1 fruit fly cellular context compared by ENCODE assay signal in the genomic region with DNA sequence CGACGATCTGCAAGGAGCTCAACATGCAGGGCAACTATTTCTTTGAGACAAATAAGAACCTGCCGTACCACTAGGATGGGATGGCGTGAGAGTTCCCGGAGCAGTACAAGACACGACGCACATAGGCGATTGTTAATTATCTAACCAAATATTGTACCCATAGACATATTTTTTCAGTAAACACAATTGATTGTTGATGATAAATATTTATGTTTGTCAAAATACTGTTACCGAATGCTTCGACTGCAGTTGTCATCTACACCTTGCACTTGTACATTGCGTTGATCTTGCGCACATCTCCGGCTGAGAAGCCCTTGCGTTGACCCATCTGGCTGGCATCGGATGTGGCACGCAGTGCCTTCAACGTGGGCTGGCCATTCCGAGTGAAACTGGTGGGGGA.
TF ChIP-seq lines count a peak whose summit lies in the region.

No protein-coding gene starts in this region.

TF ChIP-seq in whole organism, embryonic, 481 proteins besides CTCF, POLR2A, EP300 and RAD21 (continued from another document and continues in another):
- TF ChIP-seq nmo (GFP tag; optimal IDR thresholded peaks at IDR 0.05; lab: Kevin White, UChicago) = no peak
- peak; percentile 79 for TF ChIP-seq Asciz (GFP tag; optimal IDR thresholded peaks at IDR 0.05; lab: Kevin White, UChicago)
- TF ChIP-seq CG18262 (tag; optimal IDR thresholded peaks at IDR 0.05; lab: Kevin White, UChicago) = peak; percentile 50
- no peak for TF ChIP-seq CG12236 (GFP tag; optimal IDR thresholded peaks at IDR 0.05; lab: Kevin White, UChicago)
- TF ChIP-seq Hr3 (GFP tag; optimal IDR thresholded peaks at IDR 0.05; lab: Kevin White, UChicago) = no peak
- no peak for TF ChIP-seq hb (GFP tag; IDR thresholded peaks at IDR 0.05; lab: Robert Waterston, UW; ENCODE audit: partially characterized antibody)
- TF ChIP-seq Fer1 (GFP tag; optimal IDR thresholded peaks at IDR 0.05; lab: Kevin White, UChicago) = no peak
- peak; percentile 83 for TF ChIP-seq CG33557 (GFP tag; optimal IDR thresholded peaks at IDR 0.05; lab: Kevin White, UChicago)
- no peak for TF ChIP-seq CG6689 (GFP tag; IDR thresholded peaks at IDR 0.05; lab: Robert Waterston, UW)
- TF ChIP-seq ab (GFP tag; optimal IDR thresholded peaks at IDR 0.05; lab: Kevin White, UChicago) = no peak
- no peak for TF ChIP-seq C15 (GFP tag; IDR thresholded peaks at IDR 0.05; lab: Robert Waterston, UW)
- TF ChIP-seq Sry-δ (GFP tag; optimal IDR thresholded peaks at IDR 0.05; lab: Kevin White, UChicago) = no peak
- TF ChIP-seq Fer3 (tag; optimal IDR thresholded peaks at IDR 0.05; lab: Kevin White, UChicago) = no peak
- no peak for TF ChIP-seq az2 (GFP tag; optimal IDR thresholded peaks at IDR 0.05; lab: Kevin White, UChicago)
- no peak for TF ChIP-seq Sin3A (optimal IDR thresholded peaks at IDR 0.05; lab: Kevin White, UChicago)
- 0 out of 3 replicates have a peak, but pooled peaks have one; percentile 18 for TF ChIP-seq CG11456 (GFP tag; IDR thresholded peaks at IDR 0.05; lab: Robert Waterston, UW)
- no peak for TF ChIP-seq gce (GFP tag; IDR thresholded peaks at IDR 0.05; lab: Robert Waterston, UW)
- TF ChIP-seq Gsc (GFP tag; IDR thresholded peaks at IDR 0.05; lab: Robert Waterston, UW) = no peak
- no peak for TF ChIP-seq CG31388 (GFP tag; optimal IDR thresholded peaks at IDR 0.05; lab: Kevin White, UChicago)
- TF ChIP-seq dmrt11E (tag; optimal IDR thresholded peaks at IDR 0.05; lab: Kevin White, UChicago) = peak; percentile 66
- no peak for TF ChIP-seq Ravus (GFP tag; IDR thresholded peaks at IDR 0.05; lab: Robert Waterston, UW)
- peak; percentile 11 for TF ChIP-seq dmrt99B (tag; optimal IDR thresholded peaks at IDR 0.05; lab: Kevin White, UChicago)
- TF ChIP-seq CG3065 (GFP tag; optimal IDR thresholded peaks at IDR 0.05; lab: Kevin White, UChicago) = no peak
- TF ChIP-seq Ets65A (GFP tag; lab: Kevin White, UChicago) = peak; percentile 61
- TF ChIP-seq kah (GFP tag; optimal IDR thresholded peaks at IDR 0.05; lab: Kevin White, UChicago) = no peak
- no peak for TF ChIP-seq CG9932 (GFP tag; IDR thresholded peaks at IDR 0.05; lab: Robert Waterston, UW)
- TF ChIP-seq Dfd (GFP tag; optimal IDR thresholded peaks at IDR 0.05; lab: Kevin White, UChicago) = no peak
- no peak for TF ChIP-seq esg (GFP tag; conservative IDR thresholded peaks at IDR 0.05; lab: Robert Waterston, UW)
- no peak for TF ChIP-seq dati (GFP tag; IDR thresholded peaks at IDR 0.05; lab: Robert Waterston, UW)
- no peak for TF ChIP-seq pita (GFP tag; optimal IDR thresholded peaks at IDR 0.05; lab: Kevin White, UChicago)
- TF ChIP-seq CG4282 (GFP tag; optimal IDR thresholded peaks at IDR 0.05; lab: Kevin White, UChicago) = no peak
- TF ChIP-seq Aef1 (GFP tag; IDR thresholded peaks at IDR 0.05; lab: Robert Waterston, UW) = no peak
- TF ChIP-seq CG4424 (GFP tag; optimal IDR thresholded peaks at IDR 0.05; lab: Kevin White, UChicago) = no peak
- no peak for TF ChIP-seq CG15269 (tag; optimal IDR thresholded peaks at IDR 0.05; lab: Kevin White, UChicago)
- no peak for TF ChIP-seq dm (GFP tag; optimal IDR thresholded peaks at IDR 0.05; lab: Kevin White, UChicago)
- no peak for TF ChIP-seq h (optimal IDR thresholded peaks at IDR 0.05; lab: Kevin White, UChicago)
- peak; percentile 58 for TF ChIP-seq CG15696 (tag; optimal IDR thresholded peaks at IDR 0.05; lab: Kevin White, UChicago)
- TF ChIP-seq Hr51 (GFP tag; optimal IDR thresholded peaks at IDR 0.05; lab: Kevin White, UChicago) = no peak
- peak; percentile 72 for TF ChIP-seq CG6813 (GFP tag; optimal IDR thresholded peaks at IDR 0.05; lab: Kevin White, UChicago)
- TF ChIP-seq CG7745 (tag; optimal IDR thresholded peaks at IDR 0.05; lab: Kevin White, UChicago) = peak; percentile 56
- TF ChIP-seq Antp (GFP tag; optimal IDR thresholded peaks at IDR 0.05; lab: Kevin White, UChicago) = no peak
- no peak for TF ChIP-seq CG14050 (GFP tag; IDR thresholded peaks at IDR 0.05; lab: Robert Waterston, UW)
- peak; percentile 53 for TF ChIP-seq CG1529 (GFP tag; optimal IDR thresholded peaks at IDR 0.05; lab: Kevin White, UChicago)
- TF ChIP-seq Pdp1 (GFP tag; optimal IDR thresholded peaks at IDR 0.05; lab: Kevin White, UChicago) = peak in 1 of 2 experiments; percentile 5
- no peak for TF ChIP-seq CG8765 (GFP tag; IDR thresholded peaks at IDR 0.05; lab: Robert Waterston, UW)
- no peak for TF ChIP-seq ci (GFP tag; IDR thresholded peaks at IDR 0.05; lab: Robert Waterston, UW)
- TF ChIP-seq sens (GFP tag; lab: Kevin White, UChicago) = no peak
- TF ChIP-seq CG3995 (GFP tag; optimal IDR thresholded peaks at IDR 0.05; lab: Kevin White, UChicago) = no peak
- TF ChIP-seq PHDP (tag; optimal IDR thresholded peaks at IDR 0.05; lab: Kevin White, UChicago) = peak; percentile 50
- TF ChIP-seq gem (tag; optimal IDR thresholded peaks at IDR 0.05; lab: Kevin White, UChicago) = peak; percentile 38
- no peak for TF ChIP-seq Fer2 (tag; optimal IDR thresholded peaks at IDR 0.05; lab: Kevin White, UChicago)
- no peak for TF ChIP-seq Myb (GFP tag; optimal IDR thresholded peaks at IDR 0.05; lab: Kevin White, UChicago)
- no peak for TF ChIP-seq Lpt (GFP tag; optimal IDR thresholded peaks at IDR 0.05; lab: Kevin White, UChicago)
- no peak for TF ChIP-seq CG32532 (GFP tag; IDR thresholded peaks at IDR 0.05; lab: Robert Waterston, UW)
- no peak for TF ChIP-seq CG6272 (GFP tag; IDR thresholded peaks at IDR 0.05; lab: Robert Waterston, UW)
- TF ChIP-seq CG8089 (GFP tag; optimal IDR thresholded peaks at IDR 0.05; lab: Kevin White, UChicago) = peak; percentile 15
- no peak for TF ChIP-seq zen2 (GFP tag; IDR thresholded peaks at IDR 0.05; lab: Robert Waterston, UW; ENCODE audit: partially characterized antibody)
- no peak for TF ChIP-seq gro (GFP tag; optimal IDR thresholded peaks at IDR 0.05; lab: Kevin White, UChicago)
- TF ChIP-seq CG8359 (GFP tag; optimal IDR thresholded peaks at IDR 0.05; lab: Kevin White, UChicago; ENCODE audit: borderline replicate concordance) = peak; percentile 60
- no peak for TF ChIP-seq Rfx (GFP tag; IDR thresholded peaks at IDR 0.05; lab: Robert Waterston, UW)
- TF ChIP-seq lov (optimal IDR thresholded peaks at IDR 0.05; lab: Kevin White, UChicago) = no peak
- no peak for TF ChIP-seq lov (GFP tag; IDR thresholded peaks at IDR 0.05; lab: Robert Waterston, UW)
- no peak for TF ChIP-seq cas (GFP tag; IDR thresholded peaks at IDR 0.05; lab: Robert Waterston, UW)
- TF ChIP-seq bsh (GFP tag; optimal IDR thresholded peaks at IDR 0.05; lab: Kevin White, UChicago) = peak in 1 of 2 experiments; percentile 84
- no peak for TF ChIP-seq CG11085 (GFP tag; IDR thresholded peaks at IDR 0.05; lab: Robert Waterston, UW)
- TF ChIP-seq hbn (GFP tag; IDR thresholded peaks at IDR 0.05; lab: Robert Waterston, UW; ENCODE audit: partially characterized antibody) = no peak
- no peak for TF ChIP-seq dysf (GFP tag; IDR thresholded peaks at IDR 0.05; lab: Robert Waterston, UW)
- no peak for TF ChIP-seq cad (GFP tag; optimal IDR thresholded peaks at IDR 0.05; lab: Kevin White, UChicago)
- TF ChIP-seq pros (GFP tag; optimal IDR thresholded peaks at IDR 0.05; lab: Kevin White, UChicago) = no peak
- TF ChIP-seq CG7928 (GFP tag; optimal IDR thresholded peaks at IDR 0.05; lab: Kevin White, UChicago) = no peak
- no peak for TF ChIP-seq aop (GFP tag; IDR thresholded peaks at IDR 0.05; lab: Robert Waterston, UW)
- TF ChIP-seq D19A (tag; optimal IDR thresholded peaks at IDR 0.05; lab: Kevin White, UChicago) = peak; percentile 8
- TF ChIP-seq CG12299 (tag; optimal IDR thresholded peaks at IDR 0.05; lab: Kevin White, UChicago) = no peak
- TF ChIP-seq CG1832 (GFP tag; optimal IDR thresholded peaks at IDR 0.05; lab: Kevin White, UChicago) = no peak
- TF ChIP-seq Hmx (GFP tag; optimal IDR thresholded peaks at IDR 0.05; lab: Kevin White, UChicago) = no peak
- no peak for TF ChIP-seq Ada2b (GFP tag; IDR thresholded peaks at IDR 0.05; lab: Robert Waterston, UW)
- TF ChIP-seq CG7357 (GFP tag; IDR thresholded peaks at IDR 0.05; lab: Robert Waterston, UW) = no peak
- TF ChIP-seq sob (GFP tag; IDR thresholded peaks at IDR 0.05; lab: Robert Waterston, UW) = no peak
- no peak for TF ChIP-seq en (GFP tag; optimal IDR thresholded peaks at IDR 0.05; lab: Kevin White, UChicago)
- TF ChIP-seq CG1024 (GFP tag; IDR thresholded peaks at IDR 0.05; lab: Robert Waterston, UW) = no peak
- peak; percentile 50 for TF ChIP-seq unpg (GFP tag; optimal IDR thresholded peaks at IDR 0.05; lab: Kevin White, UChicago)
- no peak for TF ChIP-seq HLH54F (GFP tag; optimal IDR thresholded peaks at IDR 0.05; lab: Kevin White, UChicago)
- TF ChIP-seq CG13296 (GFP tag; optimal IDR thresholded peaks at IDR 0.05; lab: Kevin White, UChicago) = no peak
- peak; percentile 24 for TF ChIP-seq CG17829 (tag; optimal IDR thresholded peaks at IDR 0.05; lab: Kevin White, UChicago)
- TF ChIP-seq CG2116 (GFP tag; optimal IDR thresholded peaks at IDR 0.05; lab: Kevin White, UChicago) = no peak
- TF ChIP-seq CG10366 (GFP tag; IDR thresholded peaks at IDR 0.05; lab: Robert Waterston, UW) = no peak
- no peak for TF ChIP-seq CG3726 (GFP tag; IDR thresholded peaks at IDR 0.05; lab: Robert Waterston, UW)
- no peak for TF ChIP-seq grn (GFP tag; optimal IDR thresholded peaks at IDR 0.05; lab: Kevin White, UChicago)
- TF ChIP-seq fd64A (GFP tag; optimal IDR thresholded peaks at IDR 0.05; lab: Kevin White, UChicago) = peak; percentile 87
- no peak for TF ChIP-seq HHEX (GFP tag; optimal IDR thresholded peaks at IDR 0.05; lab: Kevin White, UChicago)
- TF ChIP-seq CG43689 (GFP tag; IDR thresholded peaks at IDR 0.05; lab: Robert Waterston, UW) = no peak
- no peak for TF ChIP-seq fd3F (GFP tag; optimal IDR thresholded peaks at IDR 0.05; lab: Kevin White, UChicago)
- TF ChIP-seq kay (GFP tag; optimal IDR thresholded peaks at IDR 0.05; lab: Kevin White, UChicago) = no peak
- TF ChIP-seq TFAM (GFP tag; optimal IDR thresholded peaks at IDR 0.05; lab: Kevin White, UChicago) = no peak
- TF ChIP-seq prd (optimal IDR thresholded peaks at IDR 0.05; lab: Kevin White, UChicago) = no peak
- TF ChIP-seq prd (GFP tag; IDR thresholded peaks at IDR 0.05; lab: Robert Waterston, UW) = no peak
- no peak for TF ChIP-seq mam (GFP tag; optimal IDR thresholded peaks at IDR 0.05; lab: Kevin White, UChicago)
- no peak for TF ChIP-seq CG9609 (GFP tag; optimal IDR thresholded peaks at IDR 0.05; lab: Kevin White, UChicago)
- TF ChIP-seq org-1 (GFP tag; optimal IDR thresholded peaks at IDR 0.05; lab: Kevin White, UChicago) = peak; percentile 14
- TF ChIP-seq Gug (GFP tag; IDR thresholded peaks at IDR 0.05; lab: Robert Waterston, UW) = no peak
- TF ChIP-seq yki (optimal IDR thresholded peaks at IDR 0.05; lab: Kevin White, UChicago) = no peak
- TF ChIP-seq Doc2 (GFP tag; IDR thresholded peaks at IDR 0.05; lab: Robert Waterston, UW) = no peak
- no peak for TF ChIP-seq CG12659 (GFP tag; optimal IDR thresholded peaks at IDR 0.05; lab: Kevin White, UChicago)
- no peak for TF ChIP-seq her (GFP tag; optimal IDR thresholded peaks at IDR 0.05; lab: Kevin White, UChicago)
- TF ChIP-seq gfzf (GFP tag; optimal IDR thresholded peaks at IDR 0.05; lab: Kevin White, UChicago) = no peak
- TF ChIP-seq pho (GFP tag; optimal IDR thresholded peaks at IDR 0.05; lab: Kevin White, UChicago) = no peak
- TF ChIP-seq CG12769 (tag; optimal IDR thresholded peaks at IDR 0.05; lab: Kevin White, UChicago) = no peak
- TF ChIP-seq bowl (GFP tag; IDR thresholded peaks at IDR 0.05; lab: Robert Waterston, UW) = no peak
- TF ChIP-seq NC2β (GFP tag; optimal IDR thresholded peaks at IDR 0.05; lab: Kevin White, UChicago) = no peak
- TF ChIP-seq CG30403 (GFP tag; optimal IDR thresholded peaks at IDR 0.05; lab: Kevin White, UChicago) = no peak
- TF ChIP-seq btn (GFP tag; optimal IDR thresholded peaks at IDR 0.05; lab: Kevin White, UChicago) = no peak
- TF ChIP-seq pzg (GFP tag; optimal IDR thresholded peaks at IDR 0.05; lab: Kevin White, UChicago) = no peak
- TF ChIP-seq nerfin-2 (GFP tag; IDR thresholded peaks at IDR 0.05; lab: Robert Waterston, UW; ENCODE audit: partially characterized antibody) = no peak
- TF ChIP-seq nau (GFP tag; optimal IDR thresholded peaks at IDR 0.05; lab: Kevin White, UChicago) = peak; percentile 22
- no peak for TF ChIP-seq CG8478 (optimal IDR thresholded peaks at IDR 0.05; lab: Kevin White, UChicago)
- no peak for TF ChIP-seq Rx (GFP tag; IDR thresholded peaks at IDR 0.05; lab: Robert Waterston, UW)
- no peak for TF ChIP-seq CG32772 (GFP tag; IDR thresholded peaks at IDR 0.05; lab: Robert Waterston, UW)
- TF ChIP-seq CrebB (tag; optimal IDR thresholded peaks at IDR 0.05; lab: Kevin White, UChicago) = no peak
- no peak for TF ChIP-seq CG2199 (GFP tag; IDR thresholded peaks at IDR 0.05; lab: Robert Waterston, UW)
- TF ChIP-seq Lhr (GFP tag; optimal IDR thresholded peaks at IDR 0.05; lab: Kevin White, UChicago) = peak; percentile 19
- TF ChIP-seq Sox100B (GFP tag; optimal IDR thresholded peaks at IDR 0.05; lab: Kevin White, UChicago) = peak; percentile 54
- no peak for TF ChIP-seq CG12744 (GFP tag; optimal IDR thresholded peaks at IDR 0.05; lab: Kevin White, UChicago)
- TF ChIP-seq HLH3B (GFP tag; IDR thresholded peaks at IDR 0.05; lab: Robert Waterston, UW) = no peak
- TF ChIP-seq crc (GFP tag; optimal IDR thresholded peaks at IDR 0.05; lab: Kevin White, UChicago) = no peak
- TF ChIP-seq jigr1 (GFP tag; IDR thresholded peaks at IDR 0.05; lab: Robert Waterston, UW) = no peak
- TF ChIP-seq slou (GFP tag; optimal IDR thresholded peaks at IDR 0.05; lab: Kevin White, UChicago) = no peak
- TF ChIP-seq Bteb2 (GFP tag; optimal IDR thresholded peaks at IDR 0.05; lab: Kevin White, UChicago) = no peak
- TF ChIP-seq CG2678 (tag; optimal IDR thresholded peaks at IDR 0.05; lab: Kevin White, UChicago) = peak; percentile 60
- no peak for TF ChIP-seq CG17385 (GFP tag; optimal IDR thresholded peaks at IDR 0.05; lab: Kevin White, UChicago)
- TF ChIP-seq B-H1 (GFP tag; IDR thresholded peaks at IDR 0.05; lab: Robert Waterston, UW) = no peak
- TF ChIP-seq CG18476 (GFP tag; optimal IDR thresholded peaks at IDR 0.05; lab: Kevin White, UChicago) = no peak
- TF ChIP-seq Xrp1 (GFP tag; IDR thresholded peaks at IDR 0.05; lab: Robert Waterston, UW) = peak; percentile 38; the same call in 1 of the 2 replicates
- TF ChIP-seq psq (GFP tag; optimal IDR thresholded peaks at IDR 0.05; lab: Kevin White, UChicago) = no peak
- TF ChIP-seq Bdp1 (GFP tag; optimal IDR thresholded peaks at IDR 0.05; lab: Kevin White, UChicago) = no peak
- no peak for TF ChIP-seq br (optimal IDR thresholded peaks at IDR 0.05; lab: Kevin White, UChicago)
- TF ChIP-seq CG17328 (GFP tag; IDR thresholded peaks at IDR 0.05; lab: Robert Waterston, UW) = no peak
